Worm (Caenorhabditis elegans) whole organism, young adult: ENCODE measurements around the gene str-207.
A peak's percentile ranks its signal among the peaks of the same experiment; 100 is the strongest.

Experiments
- C06A6.2 ChIP-seq: fragments of 200-800 bp; sonication (Bioruptor generic); conservative IDR thresholded peaks from 2 replicates; pipeline ENCODE4 v1.3.6; 2022; ENCODE audit warnings: missing genetic modification characterization, missing compliant biosample characterization
- D2030.7 ChIP-seq: fragments of 200-800 bp; sonication (Bioruptor generic); IDR thresholded peaks from 2 replicates; pipeline ENCODE4 v1.3.6; 2022; ENCODE audit warnings: missing genetic modification reagents, missing genetic modification characterization, missing compliant biosample characterization
- F33H1.4 ChIP-seq: fragments of 200-800 bp; sonication (Bioruptor generic); IDR thresholded peaks from 2 replicates; pipeline ENCODE4 v1.3.6; 2022; ENCODE audit warnings: missing genetic modification reagents, missing genetic modification characterization, missing compliant biosample characterization
- F37B4.10 ChIP-seq: fragments of 200-800 bp; sonication (Bioruptor generic); IDR thresholded peaks from 2 replicates; pipeline ENCODE4 v1.3.6; 2022; ENCODE audit warnings: missing genetic modification characterization, missing compliant biosample characterization
- F49E8.2 ChIP-seq: sonication (generic microtip); optimal IDR thresholded peaks from 3 replicates; lab custom pipeline; 2017; ENCODE audit warnings: missing genetic modification characterization, mild to moderate bottlenecking, missing compliant biosample characterization, antibody characterized with exemption, moderate library complexity; ENCODE audit not compliant: insufficient read depth
- F55B11.4 ChIP-seq: sonication (generic microtip); optimal IDR thresholded peaks from 2 replicates; lab custom pipeline; 2016; ENCODE audit warnings: missing compliant biosample characterization, missing genetic modification characterization, borderline replicate concordance; ENCODE audit not compliant: insufficient read depth
- Y53G8AR.9 ChIP-seq: fragments of 200-800 bp; sonication (Bioruptor generic); conservative IDR thresholded peaks from 2 replicates; pipeline ENCODE4 v1.3.6; 2022; ENCODE audit warnings: missing genetic modification reagents, missing genetic modification characterization, missing compliant biosample characterization
- Y95B8A.8 ChIP-seq: fragments of 200-800 bp; sonication (Bioruptor generic); IDR thresholded peaks from 2 replicates; pipeline ENCODE4 v1.3.6; 2022; ENCODE audit warnings: missing genetic modification reagents, missing genetic modification characterization, missing compliant biosample characterization
- akir-1 ChIP-seq: fragments of 200-800 bp; sonication (Bioruptor generic); optimal IDR thresholded peaks from 2 replicates; lab custom pipeline; 2018; ENCODE audit warnings: mild to moderate bottlenecking, missing genetic modification characterization, moderate library complexity, missing compliant biosample characterization
- aptf-3 ChIP-seq: fragments of 200-800 bp; sonication (Bioruptor generic); IDR thresholded peaks from 2 replicates; pipeline ENCODE4 v1.3.6; 2022; ENCODE audit warnings: missing genetic modification characterization, missing compliant biosample characterization
- atf-7 ChIP-seq: sonication (generic microtip); optimal IDR thresholded peaks from 2 replicates; lab custom pipeline; 2017; ENCODE audit warnings: mild to moderate bottlenecking, missing genetic modification characterization, missing compliant biosample characterization
- athp-1 ChIP-seq: sonication (generic microtip); optimal IDR thresholded peaks from 2 replicates; lab custom pipeline; 2017; ENCODE audit warnings: mild to moderate bottlenecking, missing genetic modification characterization, missing compliant biosample characterization
- attf-3 ChIP-seq: fragments of 200-800 bp; sonication (Bioruptor generic); conservative IDR thresholded peaks from 2 replicates; pipeline ENCODE4 v1.3.6; 2022; ENCODE audit warnings: missing genetic modification reagents, missing genetic modification characterization, missing compliant biosample characterization
- attf-5 ChIP-seq: fragments of 200-800 bp; sonication (Bioruptor generic); optimal IDR thresholded peaks from 2 replicates; lab custom pipeline; 2018; ENCODE audit warnings: mild to moderate bottlenecking, missing genetic modification characterization, missing compliant biosample characterization
- bed-1 ChIP-seq: fragments of 200-800 bp; sonication (Bioruptor generic); IDR thresholded peaks from 2 replicates; pipeline ENCODE4 v1.3.6; 2022; ENCODE audit warnings: missing genetic modification reagents, missing genetic modification characterization, missing compliant biosample characterization
- ceh-27 ChIP-seq: fragments of 200-800 bp; sonication (Bioruptor generic); optimal IDR thresholded peaks from 2 replicates; lab custom pipeline; 2018; ENCODE audit warnings: mild to moderate bottlenecking, missing genetic modification characterization, moderate library complexity, missing compliant biosample characterization
- ceh-40 ChIP-seq: fragments of 200-800 bp; sonication (Bioruptor generic); IDR thresholded peaks from 2 replicates; pipeline ENCODE4 v1.3.6; 2022; ENCODE audit warnings: missing genetic modification characterization, missing compliant biosample characterization
- ceh-58 ChIP-seq: fragments of 200-800 bp; sonication (Bioruptor generic); IDR thresholded peaks from 2 replicates; pipeline ENCODE4 v1.3.6; 2022; ENCODE audit warnings: missing genetic modification characterization, missing compliant biosample characterization
- dpff-1 ChIP-seq: sonication (generic microtip); optimal IDR thresholded peaks from 2 replicates; lab custom pipeline; 2017; ENCODE audit warnings: mild to moderate bottlenecking, missing genetic modification characterization, missing compliant biosample characterization
- dpl-1 ChIP-seq: fragments of 150-350 bp; optimal IDR thresholded peaks from 2 replicates; lab custom pipeline; 2014; ENCODE audit warnings: missing biosample characterization, missing genetic modification reagents, missing genetic modification characterization
- egrh-3 ChIP-seq: fragments of 200-800 bp; sonication (Bioruptor generic); IDR thresholded peaks from 2 replicates; pipeline ENCODE4 v1.3.6; 2022; ENCODE audit warnings: missing genetic modification reagents, missing genetic modification characterization, missing compliant biosample characterization
- ets-4 ChIP-seq: fragments of 200-800 bp; sonication (Bioruptor generic); optimal IDR thresholded peaks from 2 replicates; lab custom pipeline; 2018; ENCODE audit warnings: mild to moderate bottlenecking, missing genetic modification characterization, missing compliant biosample characterization
- hlh-26 ChIP-seq: fragments of 200-800 bp; sonication (Bioruptor generic); conservative IDR thresholded peaks from 2 replicates; pipeline ENCODE4 v1.3.6; 2022; ENCODE audit warnings: missing genetic modification reagents, missing genetic modification characterization, missing compliant biosample characterization
- hmg-1.2 ChIP-seq: fragments of 200-800 bp; sonication (Bioruptor generic); IDR thresholded peaks from 2 replicates; pipeline ENCODE4 v1.3.6; 2022; ENCODE audit warnings: missing genetic modification reagents, missing genetic modification characterization, missing compliant biosample characterization
- hmg-20 ChIP-seq: fragments of 200-800 bp; sonication (Bioruptor generic); IDR thresholded peaks from 2 replicates; pipeline ENCODE4 v1.3.6; 2022; ENCODE audit warnings: missing genetic modification reagents, missing genetic modification characterization, missing compliant biosample characterization
- let-607 ChIP-seq, 2 experiments: fragments of 200-800 bp in 1 of 2; sonication (Bioruptor generic) in 1 of 2; sonication (generic microtip) in 1 of 2; optimal IDR thresholded peaks; 2 replicates each; lab custom pipeline; 2016 to 2018; ENCODE audit warnings: mild to moderate bottlenecking in 2 of 2, missing compliant biosample characterization in 2 of 2, missing genetic modification characterization in 2 of 2, moderate library complexity in 2 of 2, missing genotype in 1 of 2
- lin-40 ChIP-seq: sonication (generic microtip); optimal IDR thresholded peaks from 2 replicates; lab custom pipeline; 2016; ENCODE audit warnings: missing genetic modification characterization, mild to moderate bottlenecking, missing compliant biosample characterization, missing genotype, missing genetic modification reagents
- lin-54 ChIP-seq: fragments of 200-800 bp; sonication (Bioruptor generic); optimal IDR thresholded peaks from 2 replicates; lab custom pipeline; 2018; ENCODE audit warnings: mild to moderate bottlenecking, missing genetic modification characterization, missing compliant biosample characterization
- madf-10 ChIP-seq: sonication (generic microtip); optimal IDR thresholded peaks from 2 replicates; lab custom pipeline; 2016; ENCODE audit warnings: mild to moderate bottlenecking, missing genetic modification characterization, missing compliant biosample characterization
- madf-3 ChIP-seq: fragments of 200-800 bp; sonication (Bioruptor generic); IDR thresholded peaks from 2 replicates; pipeline ENCODE4 v1.3.6; 2022; ENCODE audit warnings: missing genetic modification reagents, missing genetic modification characterization, missing compliant biosample characterization
- madf-6 ChIP-seq: fragments of 200-800 bp; sonication (Bioruptor generic); IDR thresholded peaks from 2 replicates; pipeline ENCODE4 v1.3.6; 2022; ENCODE audit warnings: missing genetic modification reagents, missing genetic modification characterization, missing compliant biosample characterization
- nfya-1 ChIP-seq: sonication (generic microtip); optimal IDR thresholded peaks from 2 replicates; lab custom pipeline; 2017; ENCODE audit warnings: antibody characterized with exemption, missing compliant biosample characterization, missing genetic modification characterization, borderline replicate concordance; ENCODE audit not compliant: insufficient read depth
- nhr-80 ChIP-seq: sonication (generic microtip); optimal IDR thresholded peaks from 2 replicates; lab custom pipeline; 2016; ENCODE audit warnings: missing genetic modification characterization, missing compliant biosample characterization
- sptf-2 ChIP-seq: fragments of 200-800 bp; sonication (Bioruptor generic); optimal IDR thresholded peaks from 2 replicates; lab custom pipeline; 2018; ENCODE audit warnings: mild to moderate bottlenecking, missing genetic modification characterization, missing compliant biosample characterization
- tbp1 ChIP-seq: fragments of 200-800 bp; sonication (Bioruptor generic); optimal IDR thresholded peaks from 2 replicates; lab custom pipeline; 2018; ENCODE audit warnings: mild to moderate bottlenecking, missing genetic modification characterization, missing compliant biosample characterization
- zfh-2 ChIP-seq: fragments of 200-800 bp; sonication (Bioruptor generic); conservative IDR thresholded peaks from 2 replicates; pipeline ENCODE4 v1.3.6; 2022; ENCODE audit warnings: missing genetic modification reagents, missing genetic modification characterization, missing compliant biosample characterization
- zim-3 ChIP-seq: sonication (generic microtip); optimal IDR thresholded peaks from 2 replicates; lab custom pipeline; 2017; ENCODE audit warnings: mild to moderate bottlenecking, missing genetic modification characterization, moderate library complexity, missing compliant biosample characterization
- ztf-25 ChIP-seq: fragments of 200-800 bp; sonication (Bioruptor generic); IDR thresholded peaks from 2 replicates; pipeline ENCODE4 v1.3.6; 2022; ENCODE audit warnings: missing genetic modification reagents, missing genetic modification characterization, missing compliant biosample characterization
- ztf-26 ChIP-seq: sonication (generic microtip); optimal IDR thresholded peaks from 2 replicates; lab custom pipeline; 2017; ENCODE audit warnings: missing genetic modification characterization, missing compliant biosample characterization

str-207 gene

DNA sequence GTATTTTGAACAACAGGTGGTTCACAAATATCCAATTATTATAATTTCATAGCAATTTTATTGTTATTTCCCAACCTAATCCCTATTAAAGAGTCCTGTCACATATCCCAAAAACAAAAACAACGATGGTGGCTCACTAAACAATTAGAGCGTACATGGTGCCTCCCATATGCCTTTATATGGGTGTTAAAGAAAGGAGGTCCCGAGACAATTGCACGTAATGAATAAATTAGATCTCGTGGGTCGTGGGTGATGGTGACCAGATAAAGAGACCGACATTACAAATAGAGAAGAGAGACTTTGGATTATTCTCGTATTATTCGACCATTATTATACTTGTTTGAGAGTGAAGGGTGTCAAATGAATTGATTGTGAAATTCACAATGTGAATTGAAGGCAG lies 15.7 kb downstream of the str-207 start:
- TF ChIP-seq madf-6 = no peak
- no peak for TF ChIP-seq F37B4.10 (GFP tag; lab: Robert Waterston, UW)
- TF ChIP-seq atf-7 (tag; lab: Kevin White, UChicago) = no peak
- TF ChIP-seq attf-3 (GFP tag; lab: Robert Waterston, UW) = no peak
- no peak for TF ChIP-seq hmg-1.2
- TF ChIP-seq zfh-2 (GFP tag; lab: Robert Waterston, UW) = no peak
- no peak for TF ChIP-seq aptf-3 (GFP tag; lab: Robert Waterston, UW)
- TF ChIP-seq ceh-58 (GFP tag; lab: Robert Waterston, UW) = no peak
- TF ChIP-seq madf-3 = no peak
- no peak for TF ChIP-seq hmg-20
- no peak for TF ChIP-seq nfya-1 (tag; lab: Kevin White, UChicago)
- no peak for TF ChIP-seq C06A6.2
- TF ChIP-seq F55B11.4 (tag; lab: Kevin White, UChicago) = no peak
- TF ChIP-seq Y95B8A.8 = no peak
- TF ChIP-seq bed-1 (GFP tag; lab: Robert Waterston, UW) = no peak

DNA sequence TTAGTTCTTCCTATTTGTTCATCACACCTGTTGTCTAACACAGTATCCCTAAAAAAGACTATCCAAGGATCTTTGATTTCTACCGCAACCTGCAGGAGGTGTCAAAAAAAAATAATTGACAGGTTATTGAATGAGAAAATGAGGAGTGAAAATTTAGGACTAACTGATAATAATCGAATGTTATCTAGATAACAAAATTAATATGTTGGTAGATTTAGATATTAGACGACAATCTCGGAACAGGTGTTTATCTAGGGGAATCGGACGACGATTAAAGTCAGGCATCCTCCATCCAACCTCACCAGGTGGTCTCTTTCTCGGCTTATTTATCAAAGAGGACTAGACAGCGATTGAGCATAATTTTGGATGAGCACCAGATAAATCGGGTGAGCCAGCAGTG lies 17.2 kb downstream of the str-207 start:
- TF ChIP-seq ztf-26 (tag; lab: Kevin White, UChicago) (no peak), nhr-80 (tag; lab: Kevin White, UChicago) (peak; percentile 6)
- TF ChIP-seq, all 124 proteins: peak for 1

DNA sequence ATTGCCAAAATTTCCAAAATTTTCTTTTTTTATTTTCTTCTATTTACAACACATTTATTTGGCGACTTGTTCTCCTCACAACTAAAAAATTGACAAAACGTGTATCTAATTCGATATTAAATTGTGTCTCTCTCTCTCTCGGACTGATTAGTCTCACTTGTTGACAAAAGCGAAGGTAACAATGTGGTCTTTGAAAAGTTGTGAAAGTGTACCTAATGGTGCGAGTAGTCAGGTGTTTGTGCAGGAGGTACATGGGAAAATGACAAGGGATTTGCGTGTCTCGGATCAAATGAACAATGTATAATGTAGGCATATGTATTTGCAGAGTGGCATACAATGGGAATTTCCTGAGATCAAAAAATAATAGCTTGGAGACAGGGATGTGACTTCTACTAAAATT lies 18.0 kb downstream of the str-207 start:
- TF ChIP-seq nhr-80 (tag; lab: Kevin White, UChicago) (peak; percentile 5), ceh-40 (GFP tag; lab: Robert Waterston, UW) (no peak)
- TF ChIP-seq, all 124 proteins: peak for 1

DNA sequence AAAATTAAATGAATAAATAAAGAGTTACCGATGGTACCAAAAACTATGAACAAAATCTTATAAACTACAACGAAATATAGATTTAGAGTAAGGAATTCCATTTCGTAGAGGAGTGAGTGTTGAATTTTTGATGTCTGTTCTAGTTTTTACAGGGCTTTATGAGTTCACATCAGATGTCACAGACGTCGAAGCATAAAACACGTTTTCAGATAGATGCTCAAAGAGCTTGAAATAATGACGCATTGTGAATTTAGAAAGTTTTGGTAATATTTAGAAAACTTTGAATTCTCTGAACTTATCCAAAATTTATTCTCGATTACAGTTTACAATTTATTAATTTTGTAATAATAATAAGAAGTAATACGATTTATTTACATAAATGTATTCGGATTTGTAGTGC lies 21.4 kb downstream of the str-207 start, which contains the start of gene srsx-9:
TSS of gene srsx-9 (minus strand) at position 101 of the 400 bp plus-strand sequence.
- no peak for TF ChIP-seq F55B11.4 (tag; lab: Kevin White, UChicago)

DNA sequence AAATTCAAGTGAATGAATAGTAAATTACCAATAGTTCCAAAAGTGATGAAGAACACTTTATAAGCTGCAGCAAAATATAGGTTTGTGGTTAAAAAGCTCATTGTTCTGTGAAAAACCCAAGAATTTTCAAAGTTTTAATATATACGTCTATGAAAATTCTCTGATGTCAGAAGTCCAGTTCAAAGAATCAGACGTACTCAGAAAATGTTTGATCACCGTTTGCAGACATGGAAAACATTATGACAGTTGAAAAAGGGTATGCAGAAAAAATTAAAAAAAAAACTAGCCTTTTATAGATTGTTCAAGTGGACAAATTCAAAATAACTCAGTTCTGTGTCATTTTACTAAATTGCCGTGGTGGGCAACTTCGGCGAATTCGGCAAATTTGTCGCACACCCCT lies 23.1 kb downstream of the str-207 start, which contains the start of gene srsx-10:
TSS of gene srsx-10 (minus strand) at position 101 of the 400 bp plus-strand sequence.
- TF ChIP-seq F37B4.10 (GFP tag; lab: Robert Waterston, UW) = no peak
- no peak for TF ChIP-seq ceh-58 (GFP tag; lab: Robert Waterston, UW)
- no peak for TF ChIP-seq F33H1.4 (GFP tag; lab: Robert Waterston, UW)
- no peak for TF ChIP-seq lin-54 (GFP tag; lab: Kevin White, UChicago)

DNA sequence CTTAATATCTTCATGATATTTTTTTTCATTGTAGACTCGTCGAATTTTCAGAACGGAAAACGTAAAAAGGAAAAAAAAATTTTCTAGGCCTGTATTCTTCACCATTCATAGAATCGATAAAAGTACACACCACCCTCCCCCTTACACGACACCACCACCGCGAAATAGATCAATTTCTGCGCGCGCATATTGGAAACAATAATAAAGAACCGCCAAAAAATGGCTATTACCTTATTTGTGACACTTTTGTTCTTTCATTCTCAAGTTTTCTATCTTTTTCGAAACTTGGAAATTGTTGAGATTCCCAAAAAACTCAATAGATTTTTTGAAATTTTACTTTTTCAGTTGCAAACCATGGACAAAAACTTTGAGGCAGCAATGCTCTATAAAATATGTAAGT lies 23.6 kb downstream of the str-207 start, which contains the start of gene F26G5.1:
TSS of gene F26G5.1 (plus strand) at position 339 of the 400 bp plus-strand sequence.
- no peak for TF ChIP-seq tbp1
- no peak for TF ChIP-seq sptf-2
- TF ChIP-seq ceh-27 (GFP tag; lab: Kevin White, UChicago) = no peak
- TF ChIP-seq let-607 (tag; optimal IDR thresholded peaks at IDR 0.05; lab: Kevin White, UChicago) = no peak
- peak; percentile 29; the same call in 1 of the 2 replicates for TF ChIP-seq F33H1.4 (GFP tag; lab: Robert Waterston, UW)
- TF ChIP-seq athp-1 (tag; lab: Kevin White, UChicago) = no peak
- TF ChIP-seq akir-1 (GFP tag; lab: Kevin White, UChicago) = no peak
- no peak for TF ChIP-seq bed-1 (GFP tag; lab: Robert Waterston, UW)
- TF ChIP-seq lin-40 (tag; lab: Kevin White, UChicago) = no peak
- TF ChIP-seq ztf-25 (GFP tag; lab: Robert Waterston, UW) = no peak
- TF ChIP-seq D2030.7 (GFP tag; lab: Robert Waterston, UW) = no peak
- TF ChIP-seq atf-7 (tag; lab: Kevin White, UChicago) = no peak
- TF ChIP-seq zim-3 (tag; lab: Kevin White, UChicago) = no peak
- peak; percentile 86 for TF ChIP-seq madf-6
- TF ChIP-seq Y53G8AR.9 = no peak
- TF ChIP-seq egrh-3 (GFP tag; lab: Robert Waterston, UW) = no peak
- peak; percentile 33 for TF ChIP-seq dpl-1 (GFP tag; lab: Kevin White, UChicago)
- no peak for TF ChIP-seq dpff-1 (tag; lab: Kevin White, UChicago)
- TF ChIP-seq madf-10 (tag; lab: Kevin White, UChicago) = no peak
- no peak for TF ChIP-seq F49E8.2
- no peak for TF ChIP-seq ets-4 (GFP tag; lab: Kevin White, UChicago)
- no peak for TF ChIP-seq ceh-40 (GFP tag; lab: Robert Waterston, UW)
- TF ChIP-seq attf-5 (GFP tag; lab: Kevin White, UChicago) = no peak
- TF ChIP-seq hlh-26 (GFP tag; lab: Robert Waterston, UW) = no peak
